Worm (Caenorhabditis elegans): ENCODE measurements around the gene F43B10.1.
A peak's percentile ranks its signal among the peaks of the same experiment; 100 is the strongest.

Gene F43B10.1

DNA sequence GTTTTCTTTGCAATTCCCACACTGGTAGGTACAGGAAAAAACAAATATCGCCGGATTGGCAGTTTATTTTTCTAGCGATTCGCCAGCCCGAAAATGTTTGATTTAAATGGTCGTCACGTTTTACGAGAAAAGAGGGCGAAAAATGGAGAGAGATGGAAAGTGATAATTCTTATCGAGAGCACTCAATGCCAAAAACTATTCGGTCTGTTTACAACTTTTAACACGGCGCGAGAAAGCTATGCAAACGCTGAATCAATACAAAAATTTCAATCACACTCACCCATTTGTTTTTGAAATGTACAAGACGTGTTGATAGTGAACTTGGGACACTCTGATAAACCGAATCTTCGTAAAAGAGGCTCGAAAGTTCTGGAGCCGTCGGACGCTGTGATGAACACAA is 10.0 kb upstream of the F43B10.1 start (continued):
- TF ChIP-seq R02D3.7 (tag; optimal IDR thresholded peaks at IDR 0.05) (no peak), sdz-12 (GFP tag; optimal IDR thresholded peaks at IDR 0.05) (no peak), arid-1 (GFP tag; conservative IDR thresholded peaks at IDR 0.05) (no peak), pqm-1 (tag; optimal IDR thresholded peaks at IDR 0.05) (peak; percentile 63), lsy-2 (tag; optimal IDR thresholded peaks at IDR 0.05) (no peak), cey-2 (tag; optimal IDR thresholded peaks at IDR 0.05; ENCODE audit: borderline replicate concordance, insufficient read depth) (no peak), dmd-6 (GFP tag; IDR thresholded peaks at IDR 0.05) (peak; percentile 53; the same call in 1 of the 2 replicates), lin-15B (tag; optimal IDR thresholded peaks at IDR 0.05) (no peak), nhr-11 (tag; optimal IDR thresholded peaks at IDR 0.05) (no peak), ama-1 (optimal IDR thresholded peaks at IDR 0.05) (no peak), ceh-28 (tag; optimal IDR thresholded peaks at IDR 0.05) (no peak), zfp-2 (tag; optimal IDR thresholded peaks at IDR 0.05) (no peak)

ce11 chrX:16671234-16671633 is 8.6 kb upstream of the F43B10.1 start:
- TF ChIP-seq set-16 (GFP tag; IDR thresholded peaks at IDR 0.05) = peak; percentile 86
- TF ChIP-seq egl-43 (GFP tag; IDR thresholded peaks at IDR 0.05) = 0 out of 2 replicates have a peak, but pooled peaks have one; percentile 58
- no peak for TF ChIP-seq dve-1 (tag; optimal IDR thresholded peaks at IDR 0.05; ENCODE audit: insufficient read depth)
- no peak for TF ChIP-seq nhr-10 (tag; optimal IDR thresholded peaks at IDR 0.05)
- 0 out of 2 replicates have a peak, but pooled peaks have one; percentile 39 for TF ChIP-seq php-3 (GFP tag; IDR thresholded peaks at IDR 0.05)
- peak; percentile 18 for TF ChIP-seq hlh-11 (tag; optimal IDR thresholded peaks at IDR 0.05)

DNA sequence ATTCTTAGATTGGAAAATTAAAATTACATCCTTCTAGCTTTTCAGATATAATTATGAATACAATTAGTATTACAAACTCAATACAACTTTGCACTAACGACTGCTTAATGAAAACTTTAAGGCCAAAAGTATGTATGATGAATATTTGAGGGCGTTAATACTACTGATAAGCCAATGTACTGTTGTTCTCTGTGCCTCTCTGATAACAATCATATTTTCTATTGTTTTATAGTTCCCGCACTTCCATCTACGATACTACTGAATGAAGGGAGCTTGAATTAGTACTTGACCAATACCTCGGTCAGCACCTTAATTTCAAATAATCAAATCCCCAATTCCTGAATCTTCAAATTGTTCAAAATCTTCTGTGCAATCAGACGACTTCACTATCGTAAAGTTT is 6.5 kb upstream of the F43B10.1 start:
- TF ChIP-seq dve-1 (tag; optimal IDR thresholded peaks at IDR 0.05; ENCODE audit: insufficient read depth) (peak; percentile 13), lin-1 (GFP tag; IDR thresholded peaks at IDR 0.05) (no peak), daf-16 (GFP tag; optimal IDR thresholded peaks at IDR 0.05) (no peak), daf-16 (tag; optimal IDR thresholded peaks at IDR 0.05) (peak; percentile 47), dmd-9 (GFP tag; IDR thresholded peaks at IDR 0.05) (no peak), lin-29 (GFP tag; IDR thresholded peaks at IDR 0.05) (no peak), php-3 (GFP tag; IDR thresholded peaks at IDR 0.05) (0 out of 2 replicates have a peak, but pooled peaks have one; percentile 40), rbr-2 (tag; optimal IDR thresholded peaks at IDR 0.05) (no peak), aly-2 (tag; optimal IDR thresholded peaks at IDR 0.05) (no peak), lin-15B (tag; optimal IDR thresholded peaks at IDR 0.05) (no peak), attf-4 (tag; optimal IDR thresholded peaks at IDR 0.05) (no peak), pqm-1 (tag; optimal IDR thresholded peaks at IDR 0.05) (peak; percentile 55), R02D3.7 (tag; optimal IDR thresholded peaks at IDR 0.05) (no peak), nhr-28 (tag; optimal IDR thresholded peaks at IDR 0.05) (peak; percentile 60), dmd-6 (GFP tag; IDR thresholded peaks at IDR 0.05) (peak; percentile 22; the same call in 1 of the 2 replicates)

- TF ChIP-seq zag-1 (tag; optimal IDR thresholded peaks at IDR 0.05) (no peak), daf-12 (tag; optimal IDR thresholded peaks at IDR 0.05) (no peak)
These were observed 4.9 kb upstream of the F43B10.1 start for ce11 chrX:16667515-16667914.

ce11 chrX:16660268-16660667 is 2.4 kb downstream of the F43B10.1 start:
- no peak for TF ChIP-seq ceh-62 (tag; optimal IDR thresholded peaks at IDR 0.05)
- TF ChIP-seq duxl-1 (tag; optimal IDR thresholded peaks at IDR 0.05; ENCODE audit: poor library complexity) = no peak
- TF ChIP-seq lim-7 (GFP tag; IDR thresholded peaks at IDR 0.05) = no peak
- no peak for TF ChIP-seq nhr-41 (GFP tag; IDR thresholded peaks at IDR 0.05)
- TF ChIP-seq mdl-1 (tag; optimal IDR thresholded peaks at IDR 0.05) = no peak
- no peak for TF ChIP-seq unc-39 (tag; optimal IDR thresholded peaks at IDR 0.05)
- TF ChIP-seq lir-3 (tag; optimal IDR thresholded peaks at IDR 0.05) = no peak
- no peak for TF ChIP-seq egl-27 (tag; optimal IDR thresholded peaks at IDR 0.05)
- TF ChIP-seq jun-1 (tag; optimal IDR thresholded peaks at IDR 0.05) = no peak
- TF ChIP-seq dve-1 (tag; optimal IDR thresholded peaks at IDR 0.05; ENCODE audit: insufficient read depth) = no peak
- no peak for TF ChIP-seq dmd-8 (GFP tag; IDR thresholded peaks at IDR 0.05)
- TF ChIP-seq daf-8 (GFP tag; IDR thresholded peaks at IDR 0.05) = no peak
- no peak for TF ChIP-seq Y75B8A.6 (GFP tag; IDR thresholded peaks at IDR 0.05)
- TF ChIP-seq Y105C5A.15 (GFP tag; IDR thresholded peaks at IDR 0.05) = no peak
- TF ChIP-seq ceh-28 (tag; optimal IDR thresholded peaks at IDR 0.05) = no peak
- TF ChIP-seq hlh-11 (tag; optimal IDR thresholded peaks at IDR 0.05) = no peak
- no peak for TF ChIP-seq ces-1 (GFP tag; optimal IDR thresholded peaks at IDR 0.05)
- no peak for TF ChIP-seq ama-1 (optimal IDR thresholded peaks at IDR 0.05)
- no peak for TF ChIP-seq T20F7.1 (GFP tag; optimal IDR thresholded peaks at IDR 0.05)

Measured in whole organism, L4 larva.